Fruit fly (Drosophila melanogaster): Measurements from ENCODE around the gene CG7377.

The CG7377 gene

dm6 chr3L:11578211-11578673, 11.3 kb upstream of the CG7377 start, which contains the start of gene CG33270:
TSS of gene CG33270 (minus strand) at chr3L:11578623.
- TF ChIP-seq lola (GFP tag; optimal IDR thresholded peaks at IDR 0.05) (no peak), foxo (GFP tag; optimal IDR thresholded peaks at IDR 0.05) (no peak), Rel (GFP tag; optimal IDR thresholded peaks at IDR 0.05) (no peak), Rel (tag; optimal IDR thresholded peaks at IDR 0.05) (no peak), sage (GFP tag; optimal IDR thresholded peaks at IDR 0.05) (no peak), pan (optimal IDR thresholded peaks at IDR 0.05) (no peak), rgr (GFP tag; optimal IDR thresholded peaks at IDR 0.05) (no peak), Jra (GFP tag; optimal IDR thresholded peaks at IDR 0.05) (no peak), Abd-B (GFP tag; optimal IDR thresholded peaks at IDR 0.05) (no peak), sv (GFP tag; optimal IDR thresholded peaks at IDR 0.05) (no peak)

dm6 chr3L:11578847-11579246, 10.6 kb upstream of the CG7377 start:
- no peak for TF ChIP-seq pan (optimal IDR thresholded peaks at IDR 0.05)
- TF ChIP-seq Myc (optimal IDR thresholded peaks at IDR 0.05) = peak; percentile 7

dm6 chr3L:11579919-11580318, 9.6 kb upstream of the CG7377 start, which contains the start of gene CG43390:
TSS of gene CG43390 (minus strand) at chr3L:11579950.
- no peak for TF ChIP-seq psq (GFP tag; optimal IDR thresholded peaks at IDR 0.05)
- TF ChIP-seq GATAd (GFP tag; optimal IDR thresholded peaks at IDR 0.05) = no peak
- TF ChIP-seq Rel (GFP tag; optimal IDR thresholded peaks at IDR 0.05) = no peak
- TF ChIP-seq Rel (tag; optimal IDR thresholded peaks at IDR 0.05) = no peak
- TF ChIP-seq brk (GFP tag; optimal IDR thresholded peaks at IDR 0.05) = no peak
- TF ChIP-seq Dfd (GFP tag; optimal IDR thresholded peaks at IDR 0.05) = no peak
- no peak for TF ChIP-seq Dif (GFP tag; optimal IDR thresholded peaks at IDR 0.05; ENCODE audit: partially characterized antibody)
- TF ChIP-seq foxo (GFP tag; optimal IDR thresholded peaks at IDR 0.05) = no peak
- TF ChIP-seq lola (GFP tag; optimal IDR thresholded peaks at IDR 0.05) = no peak

- TF ChIP-seq usp (GFP tag; optimal IDR thresholded peaks at IDR 0.05) (no peak), sage (GFP tag; optimal IDR thresholded peaks at IDR 0.05) (no peak), dl (GFP tag; optimal IDR thresholded peaks at IDR 0.05; ENCODE audit: insufficient read depth in 1 of 2, partially characterized antibody in 2 of 2) (no peak), Hr83 (GFP tag; optimal IDR thresholded peaks at IDR 0.05; ENCODE audit: poor library complexity, severe bottlenecking) (no peak), Dif (GFP tag; optimal IDR thresholded peaks at IDR 0.05; ENCODE audit: partially characterized antibody) (no peak), brk (GFP tag; optimal IDR thresholded peaks at IDR 0.05) (no peak), Jra (GFP tag; optimal IDR thresholded peaks at IDR 0.05) (no peak), rgr (GFP tag; optimal IDR thresholded peaks at IDR 0.05) (no peak), Dfd (GFP tag; optimal IDR thresholded peaks at IDR 0.05) (no peak), dmrt93B (GFP tag; optimal IDR thresholded peaks at IDR 0.05) (no peak), fru (GFP tag; optimal IDR thresholded peaks at IDR 0.05) (no peak), Rel (GFP tag; optimal IDR thresholded peaks at IDR 0.05) (no peak), Rel (tag; optimal IDR thresholded peaks at IDR 0.05) (no peak)
Observed at dm6 chr3L:11580919-11581318, 8.6 kb upstream of the CG7377 start, which contains the start of gene CG43391. TSS of gene CG43391 (minus strand) at chr3L:11581019.

dm6 chr3L:11582097-11582496, 7.4 kb upstream of the CG7377 start, which contains the start of gene CG33269:
TSS of gene CG33269 (minus strand) at chr3L:11582197.
- no peak for TF ChIP-seq Rel (GFP tag; optimal IDR thresholded peaks at IDR 0.05)
- no peak for TF ChIP-seq Rel (tag; optimal IDR thresholded peaks at IDR 0.05)
- no peak for TF ChIP-seq Dif (GFP tag; optimal IDR thresholded peaks at IDR 0.05; ENCODE audit: partially characterized antibody)
- no peak for TF ChIP-seq foxo (GFP tag; optimal IDR thresholded peaks at IDR 0.05)
- no peak for TF ChIP-seq Mio (GFP tag; optimal IDR thresholded peaks at IDR 0.05)
- no peak for TF ChIP-seq dsf (GFP tag; optimal IDR thresholded peaks at IDR 0.05; ENCODE audit: borderline replicate concordance)
- TF ChIP-seq usp (GFP tag; optimal IDR thresholded peaks at IDR 0.05) = no peak
- no peak for TF ChIP-seq h (GFP tag; optimal IDR thresholded peaks at IDR 0.05)
- no peak for TF ChIP-seq Hnf4 (GFP tag; optimal IDR thresholded peaks at IDR 0.05)
- no peak for TF ChIP-seq br (GFP tag; optimal IDR thresholded peaks at IDR 0.05)
- no peak for TF ChIP-seq CG9705 (GFP tag; optimal IDR thresholded peaks at IDR 0.05)

dm6 chr3L:11583964-11584363, 5.5 kb upstream of the CG7377 start, which contains the start of gene CG32086:
TSS of gene CG32086 (minus strand) at chr3L:11584064.
- no peak for TF ChIP-seq HLH106 (tag; optimal IDR thresholded peaks at IDR 0.05)
- TF ChIP-seq Rel (GFP tag; optimal IDR thresholded peaks at IDR 0.05) = no peak
- TF ChIP-seq Rel (tag; optimal IDR thresholded peaks at IDR 0.05) = no peak
- TF ChIP-seq sv (GFP tag; optimal IDR thresholded peaks at IDR 0.05) = no peak
- no peak for TF ChIP-seq h (GFP tag; optimal IDR thresholded peaks at IDR 0.05)
- no peak for TF ChIP-seq psq (GFP tag; optimal IDR thresholded peaks at IDR 0.05)
- TF ChIP-seq dsf (GFP tag; optimal IDR thresholded peaks at IDR 0.05; ENCODE audit: borderline replicate concordance) = no peak
- no peak for TF ChIP-seq Dif (GFP tag; optimal IDR thresholded peaks at IDR 0.05; ENCODE audit: partially characterized antibody)
- TF ChIP-seq Myc (optimal IDR thresholded peaks at IDR 0.05) = no peak
- no peak for TF ChIP-seq fru (GFP tag; optimal IDR thresholded peaks at IDR 0.05)
- TF ChIP-seq CG32264 (GFP tag; optimal IDR thresholded peaks at IDR 0.05) = no peak
- TF ChIP-seq tai (GFP tag; optimal IDR thresholded peaks at IDR 0.05) = no peak
- TF ChIP-seq lola (GFP tag; optimal IDR thresholded peaks at IDR 0.05) = no peak
- no peak for TF ChIP-seq br (GFP tag; optimal IDR thresholded peaks at IDR 0.05)
- TF ChIP-seq foxo (GFP tag; optimal IDR thresholded peaks at IDR 0.05) = no peak
